Fruit fly (Drosophila melanogaster): ENCODE data around the gene CG12237.

The CG12237 gene

dm6 chrX:19597684-19598363 is 44.8 kb downstream of the CG12237 start, which contains the start of gene RpS10b (continued):
- TF ChIP-seq tgo (GFP tag; IDR thresholded peaks at IDR 0.05) (peak; percentile 38; the same call in 2 of the 3 replicates), CG6654 (GFP tag; optimal IDR thresholded peaks at IDR 0.05) (peak; percentile 77), bab2 (GFP tag; optimal IDR thresholded peaks at IDR 0.05) (peak; percentile 68), BtbVII (GFP tag; optimal IDR thresholded peaks at IDR 0.05) (peak; percentile 94), CG16779 (GFP tag; IDR thresholded peaks at IDR 0.05) (peak; percentile 67; the same call in 1 of the 2 replicates), jigr1 (GFP tag; IDR thresholded peaks at IDR 0.05) (no peak), pb (GFP tag; optimal IDR thresholded peaks at IDR 0.05) (peak; percentile 93), unc-4 (GFP tag; IDR thresholded peaks at IDR 0.05; ENCODE audit: partially characterized antibody) (peak; percentile 88), Jarid2 (GFP tag; optimal IDR thresholded peaks at IDR 0.05) (peak; percentile 82), bbx (GFP tag; IDR thresholded peaks at IDR 0.05; ENCODE audit: partially characterized antibody) (peak; percentile 88), pzg (GFP tag; optimal IDR thresholded peaks at IDR 0.05) (peak; percentile 82), CG9797 (GFP tag; optimal IDR thresholded peaks at IDR 0.05) (peak; percentile 86), Awh (GFP tag; IDR thresholded peaks at IDR 0.05) (peak; percentile 82), Chrac-16 (GFP tag; optimal IDR thresholded peaks at IDR 0.05) (peak; percentile 68), lab (GFP tag; optimal IDR thresholded peaks at IDR 0.05) (peak; percentile 96), Dip3 (GFP tag; optimal IDR thresholded peaks at IDR 0.05) (peak; percentile 76), vfl (GFP tag; optimal IDR thresholded peaks at IDR 0.05) (no peak), E2f1 (GFP tag; IDR thresholded peaks at IDR 0.05) (peak; percentile 70), gce (GFP tag; IDR thresholded peaks at IDR 0.05) (peak; percentile 87), CG15601 (tag; optimal IDR thresholded peaks at IDR 0.05) (peak; percentile 83), Opbp (GFP tag; IDR thresholded peaks at IDR 0.05; ENCODE audit: partially characterized antibody) (peak; percentile 88), CG12391 (tag; optimal IDR thresholded peaks at IDR 0.05) (peak; percentile 87), abd-A (tag; optimal IDR thresholded peaks at IDR 0.05) (no peak), Sry-δ (GFP tag; optimal IDR thresholded peaks at IDR 0.05) (peak; percentile 95), D19B (GFP tag; optimal IDR thresholded peaks at IDR 0.05) (peak; percentile 86), CG18476 (GFP tag; optimal IDR thresholded peaks at IDR 0.05) (peak; percentile 70), sima (GFP tag; optimal IDR thresholded peaks at IDR 0.05) (peak; percentile 84), CG30020 (tag; optimal IDR thresholded peaks at IDR 0.05) (peak; percentile 69), Dp (GFP tag; optimal IDR thresholded peaks at IDR 0.05) (peak; percentile 48), Trl (optimal IDR thresholded peaks at IDR 0.05) (no peak), Trl (GFP tag; optimal IDR thresholded peaks at IDR 0.05) (peak; percentile 82), CG11093 (GFP tag; IDR thresholded peaks at IDR 0.05) (no peak), Bteb2 (GFP tag; optimal IDR thresholded peaks at IDR 0.05) (peak; percentile 85), so (GFP tag; IDR thresholded peaks at IDR 0.05) (peak; percentile 85), HmgZ (tag; optimal IDR thresholded peaks at IDR 0.05) (peak; percentile 81), bigmax (GFP tag; optimal IDR thresholded peaks at IDR 0.05) (peak; percentile 83), CG7357 (GFP tag; IDR thresholded peaks at IDR 0.05) (peak; percentile 57; the same call in 1 of the 3 replicates), Fer1 (GFP tag; optimal IDR thresholded peaks at IDR 0.05) (peak; percentile 93), z (GFP tag; IDR thresholded peaks at IDR 0.05) (no peak), CG18764 (GFP tag; optimal IDR thresholded peaks at IDR 0.05) (peak; percentile 83), CoRest (tag; optimal IDR thresholded peaks at IDR 0.05) (peak; percentile 77), sim (GFP tag; IDR thresholded peaks at IDR 0.05) (peak; percentile 80), CG5180 (GFP tag; optimal IDR thresholded peaks at IDR 0.05) (peak; percentile 84), CG31388 (GFP tag; optimal IDR thresholded peaks at IDR 0.05) (peak; percentile 29), Oli (tag; optimal IDR thresholded peaks at IDR 0.05) (peak; percentile 80), CG2120 (GFP tag; optimal IDR thresholded peaks at IDR 0.05) (peak; percentile 65), klu (GFP tag; IDR thresholded peaks at IDR 0.05) (peak; percentile 17; the same call in 1 of the 2 replicates), CG9932 (GFP tag; IDR thresholded peaks at IDR 0.05) (peak; percentile 55), org-1 (GFP tag; optimal IDR thresholded peaks at IDR 0.05) (peak; percentile 91), tio (GFP tag; optimal IDR thresholded peaks at IDR 0.05) (peak; percentile 62)

Measured in whole organism, embryonic.